Worm (Caenorhabditis elegans) whole organism, L2 larva: ENCODE measurements around the gene K09C4.10.

Experiments
- F13H6.1 ChIP-seq: sonication (generic microtip); optimal IDR thresholded peaks from 2 replicates; lab custom pipeline; 2016; ENCODE audit warnings: missing genetic modification characterization, missing compliant biosample characterization
- R02D3.7 ChIP-seq: fragments of 150-350 bp; optimal IDR thresholded peaks from 2 replicates; lab custom pipeline; 2014; ENCODE audit warnings: missing biosample characterization, missing genetic modification characterization
- ZK546.5 ChIP-seq: sonication (generic microtip); optimal IDR thresholded peaks from 2 replicates; lab custom pipeline; 2017; ENCODE audit warnings: missing biosample characterization, missing genetic modification characterization
- alr-1 ChIP-seq: fragments of 150-350 bp; optimal IDR thresholded peaks from 2 replicates; lab custom pipeline; 2014; ENCODE audit warnings: missing biosample characterization, missing genetic modification characterization
- aly-2 ChIP-seq: fragments of 150-350 bp; optimal IDR thresholded peaks from 2 replicates; lab custom pipeline; 2014; ENCODE audit warnings: missing biosample characterization, missing genetic modification characterization
- crh-2 ChIP-seq: sonication (generic microtip); optimal IDR thresholded peaks from 2 replicates; lab custom pipeline; 2017; ENCODE audit warnings: missing biosample characterization, missing genetic modification characterization
- dmd-4 ChIP-seq: sonication (generic microtip); optimal IDR thresholded peaks from 2 replicates; lab custom pipeline; 2017; ENCODE audit warnings: missing biosample characterization, missing genetic modification characterization
- lin-39 ChIP-seq: fragments of 150-350 bp; optimal IDR thresholded peaks from 2 replicates; lab custom pipeline; 2014; ENCODE audit warnings: missing biosample characterization, missing genetic modification reagents, missing genetic modification characterization
- mdl-1 ChIP-seq, 2 experiments: fragments of 150-350 bp in 1 of 2; sonication (generic microtip) in 1 of 2; optimal IDR thresholded peaks; 2 replicates each; lab custom pipeline; 2017; ENCODE audit warnings: missing biosample characterization in 2 of 2, missing genetic modification characterization in 2 of 2
- nhr-10 ChIP-seq: sonication (generic microtip); optimal IDR thresholded peaks from 2 replicates; lab custom pipeline; 2017; ENCODE audit warnings: missing biosample characterization, missing genetic modification characterization
- nhr-12 ChIP-seq: fragments of 150-350 bp; optimal IDR thresholded peaks from 2 replicates; lab custom pipeline; 2014; ENCODE audit warnings: missing biosample characterization, missing genetic modification characterization
- nhr-237 ChIP-seq: fragments of 150-350 bp; optimal IDR thresholded peaks from 2 replicates; lab custom pipeline; 2014; ENCODE audit warnings: missing biosample characterization, missing genetic modification characterization
- skn-1 ChIP-seq: sonication (generic microtip); optimal IDR thresholded peaks from 2 replicates; lab custom pipeline; 2017; ENCODE audit warnings: missing biosample characterization, missing genetic modification characterization

DNA sequence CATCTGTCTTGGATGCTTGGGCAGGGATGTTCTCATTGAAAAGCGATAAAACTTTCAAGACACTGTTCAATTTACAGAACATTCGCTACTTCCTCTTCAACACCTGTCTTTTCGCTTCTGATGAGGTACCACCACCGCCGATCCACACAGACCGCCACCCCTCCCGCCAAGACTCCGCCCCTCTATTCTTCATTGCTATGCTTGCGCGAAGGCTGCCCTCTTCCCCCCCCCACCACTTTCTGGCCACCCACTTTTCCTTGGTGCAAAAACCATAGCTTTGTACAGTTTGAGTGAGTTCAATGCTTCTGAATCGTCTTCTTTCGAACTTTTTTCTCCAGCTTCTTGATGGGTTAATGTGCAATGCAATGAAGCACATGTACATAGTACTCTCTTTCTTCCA, 33.9 kb upstream of the K09C4.10 start:
- TF ChIP-seq aly-2 (tag; lab: Kevin White, UChicago) (no peak), R02D3.7 (tag; lab: Kevin White, UChicago) (no peak), F13H6.1 (no peak), nhr-237 (tag; lab: Kevin White, UChicago) (no peak), mdl-1 (tag; optimal IDR thresholded peaks at IDR 0.05; lab: Kevin White, UChicago) (no peak), nhr-12 (no peak), alr-1 (tag; lab: Kevin White, UChicago) (no peak), skn-1 (tag; lab: Kevin White, UChicago) (no peak), crh-2 (tag; lab: Kevin White, UChicago) (no peak), dmd-4 (no peak), ZK546.5 (tag; lab: Kevin White, UChicago) (no peak), lin-39 (no peak), nhr-10 (no peak)
